Worm (Caenorhabditis elegans): Measurements from ENCODE around the gene bus-18.

Gene bus-18

DNA sequence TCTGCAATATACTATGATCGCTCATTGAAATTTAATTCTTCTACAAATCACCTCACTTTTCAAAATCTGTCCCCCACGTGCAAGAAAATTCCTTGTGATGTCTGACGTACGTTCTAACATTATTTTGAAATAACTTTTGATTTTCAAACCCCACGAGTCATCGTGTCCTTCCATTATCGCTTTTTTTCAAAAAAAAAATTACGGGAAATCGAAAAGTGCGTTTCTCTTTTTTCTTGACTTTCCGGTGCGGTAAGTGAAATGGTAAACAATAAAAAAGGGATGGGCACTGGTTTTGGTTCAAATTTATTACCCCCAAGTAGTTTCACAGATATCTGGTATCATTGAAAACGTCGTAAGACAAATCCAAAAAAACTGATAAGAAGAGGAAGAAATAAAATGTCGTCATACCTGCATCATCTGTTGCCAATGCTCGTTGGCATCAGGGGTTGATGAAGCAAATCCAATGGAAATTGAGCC is 30.0 kb downstream of the bus-18 start:
- no peak for TF ChIP-seq flt-1 (GFP tag; IDR thresholded peaks at IDR 0.05)
- TF ChIP-seq ets-7 (tag; optimal IDR thresholded peaks at IDR 0.05), result no peak
- TF ChIP-seq hnd-1 (tag; optimal IDR thresholded peaks at IDR 0.05), result no peak
- TF ChIP-seq tbx-11 (GFP tag; IDR thresholded peaks at IDR 0.05), result no peak
- TF ChIP-seq ceh-36 (tag; optimal IDR thresholded peaks at IDR 0.05), result no peak
- no peak for TF ChIP-seq F13C5.2 (tag; optimal IDR thresholded peaks at IDR 0.05)
- no peak for TF ChIP-seq tbx-37 (GFP tag; conservative IDR thresholded peaks at IDR 0.05)
- TF ChIP-seq hmg-4 (GFP tag; optimal IDR thresholded peaks at IDR 0.05), result no peak
- no peak for TF ChIP-seq sea-1 (GFP tag; conservative IDR thresholded peaks at IDR 0.05)
- TF ChIP-seq ama-1 (optimal IDR thresholded peaks at IDR 0.05), result no peak
- no peak for TF ChIP-seq pes-1 (GFP tag; IDR thresholded peaks at IDR 0.05)
- no peak for TF ChIP-seq scrt-1 (GFP tag; IDR thresholded peaks at IDR 0.05)
- TF ChIP-seq ceh-13 (GFP tag; optimal IDR thresholded peaks at IDR 0.05), result no peak
- no peak for TF ChIP-seq B0310.2 (tag; optimal IDR thresholded peaks at IDR 0.05)
- TF ChIP-seq aly-1 (tag; optimal IDR thresholded peaks at IDR 0.05), result no peak
- TF ChIP-seq hmbx-1 (tag; optimal IDR thresholded peaks at IDR 0.05), result no peak
- TF ChIP-seq tra-4 (tag; optimal IDR thresholded peaks at IDR 0.05), result no peak

DNA sequence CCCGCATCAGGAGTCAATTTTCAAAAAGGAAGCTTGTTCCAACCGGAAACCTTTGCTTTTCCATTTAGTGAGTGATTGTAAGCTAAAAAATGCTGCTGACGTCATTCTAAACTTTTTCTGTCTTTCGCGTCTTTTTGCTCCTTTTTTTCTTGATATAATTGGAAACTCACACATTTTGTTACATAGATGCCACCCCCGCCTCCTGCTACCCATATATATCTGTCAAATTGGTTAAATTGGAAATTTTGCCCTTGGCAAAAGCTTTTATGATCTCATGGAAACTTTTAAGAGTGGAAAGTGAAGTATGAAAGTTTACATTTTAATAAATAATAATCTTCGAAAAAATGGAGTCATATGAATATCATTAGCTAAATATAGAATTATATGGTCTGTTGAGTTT is 36.4 kb downstream of the bus-18 start:
- TF ChIP-seq ceh-13 (GFP tag; optimal IDR thresholded peaks at IDR 0.05), result no peak
- TF ChIP-seq flt-1 (GFP tag; IDR thresholded peaks at IDR 0.05), result no peak
- TF ChIP-seq hmg-4 (GFP tag; optimal IDR thresholded peaks at IDR 0.05), result no peak
- no peak for TF ChIP-seq tbx-37 (GFP tag; conservative IDR thresholded peaks at IDR 0.05)
- TF ChIP-seq F13C5.2 (tag; optimal IDR thresholded peaks at IDR 0.05), result no peak
- no peak for TF ChIP-seq ceh-36 (tag; optimal IDR thresholded peaks at IDR 0.05)
- no peak for TF ChIP-seq sea-1 (GFP tag; conservative IDR thresholded peaks at IDR 0.05)
- no peak for TF ChIP-seq tra-4 (tag; optimal IDR thresholded peaks at IDR 0.05)
- no peak for TF ChIP-seq pes-1 (GFP tag; IDR thresholded peaks at IDR 0.05)
- TF ChIP-seq B0310.2 (tag; optimal IDR thresholded peaks at IDR 0.05), result no peak
- TF ChIP-seq hmbx-1 (tag; optimal IDR thresholded peaks at IDR 0.05), result no peak
- no peak for TF ChIP-seq aly-1 (tag; optimal IDR thresholded peaks at IDR 0.05)
- no peak for TF ChIP-seq ama-1 (optimal IDR thresholded peaks at IDR 0.05)
- no peak for TF ChIP-seq tbx-11 (GFP tag; IDR thresholded peaks at IDR 0.05)
- TF ChIP-seq scrt-1 (GFP tag; IDR thresholded peaks at IDR 0.05), result no peak
- no peak for TF ChIP-seq hnd-1 (tag; optimal IDR thresholded peaks at IDR 0.05)
- TF ChIP-seq ets-7 (tag; optimal IDR thresholded peaks at IDR 0.05), result no peak

DNA sequence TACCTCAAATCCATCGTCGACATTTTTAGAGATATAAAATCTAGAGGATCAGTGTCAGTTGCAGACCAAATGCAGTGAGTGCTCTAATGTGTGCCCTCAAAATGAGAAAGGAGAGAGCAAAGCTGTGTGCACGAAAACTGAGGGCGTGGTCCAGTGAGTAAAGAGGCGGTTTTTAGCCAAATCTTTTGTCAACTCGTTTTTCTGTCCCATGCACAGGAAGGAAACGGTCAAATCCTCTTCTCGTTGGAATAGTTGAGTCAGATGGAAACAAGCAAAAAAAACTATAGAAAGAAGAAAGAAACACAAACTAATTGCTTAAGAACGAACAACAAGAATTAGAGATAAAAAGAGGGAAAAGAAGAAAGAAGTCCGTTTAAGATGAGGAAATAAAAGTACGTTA is 38.4 kb downstream of the bus-18 start, which contains the start of gene D2023.3:
D2023.3 (minus strand) TSS at position 101 of the 400 bp plus-strand sequence.
- no peak for TF ChIP-seq pes-1 (GFP tag; IDR thresholded peaks at IDR 0.05)
- no peak for TF ChIP-seq tbx-37 (GFP tag; conservative IDR thresholded peaks at IDR 0.05)
- TF ChIP-seq ceh-36 (tag; optimal IDR thresholded peaks at IDR 0.05), result no peak
- TF ChIP-seq tbx-11 (GFP tag; IDR thresholded peaks at IDR 0.05), result no peak
- TF ChIP-seq ets-7 (tag; optimal IDR thresholded peaks at IDR 0.05), result no peak
- TF ChIP-seq sea-1 (GFP tag; conservative IDR thresholded peaks at IDR 0.05), result no peak
- TF ChIP-seq hmg-4 (GFP tag; optimal IDR thresholded peaks at IDR 0.05), result no peak
- TF ChIP-seq aly-1 (tag; optimal IDR thresholded peaks at IDR 0.05), result no peak
- TF ChIP-seq ama-1 (optimal IDR thresholded peaks at IDR 0.05), result no peak
- no peak for TF ChIP-seq flt-1 (GFP tag; IDR thresholded peaks at IDR 0.05)
- TF ChIP-seq scrt-1 (GFP tag; IDR thresholded peaks at IDR 0.05), result no peak
- no peak for TF ChIP-seq F13C5.2 (tag; optimal IDR thresholded peaks at IDR 0.05)
- TF ChIP-seq hmbx-1 (tag; optimal IDR thresholded peaks at IDR 0.05), result no peak
- no peak for TF ChIP-seq tra-4 (tag; optimal IDR thresholded peaks at IDR 0.05)
- no peak for TF ChIP-seq ceh-13 (GFP tag; optimal IDR thresholded peaks at IDR 0.05)
- TF ChIP-seq hnd-1 (tag; optimal IDR thresholded peaks at IDR 0.05), result no peak

DNA sequence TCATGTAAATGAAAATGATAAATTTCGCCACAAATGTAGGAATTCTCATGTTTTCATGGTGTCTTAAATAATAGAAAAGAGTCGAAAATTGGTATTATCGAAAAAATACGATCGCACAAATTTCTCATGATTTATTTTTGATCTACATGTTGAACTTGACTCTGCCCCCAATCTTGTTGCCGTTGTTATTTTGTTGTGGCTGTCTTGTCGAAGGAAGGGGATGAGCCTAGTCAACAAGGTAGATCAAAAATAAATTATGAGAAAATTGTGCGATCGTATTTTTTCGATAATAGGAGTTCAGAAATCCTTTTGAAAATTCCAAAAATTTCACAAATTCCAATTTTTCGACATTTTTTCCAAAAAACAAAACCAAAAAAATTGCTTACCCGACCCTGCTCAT is 42.0 kb downstream of the bus-18 start:
- TF ChIP-seq flt-1 (GFP tag; IDR thresholded peaks at IDR 0.05), result no peak
- no peak for TF ChIP-seq hnd-1 (tag; optimal IDR thresholded peaks at IDR 0.05)
- no peak for TF ChIP-seq sea-1 (GFP tag; conservative IDR thresholded peaks at IDR 0.05)
- no peak for TF ChIP-seq tra-4 (tag; optimal IDR thresholded peaks at IDR 0.05)
- TF ChIP-seq scrt-1 (GFP tag; IDR thresholded peaks at IDR 0.05), result no peak
- no peak for TF ChIP-seq hmbx-1 (tag; optimal IDR thresholded peaks at IDR 0.05)
- TF ChIP-seq tbx-37 (GFP tag; conservative IDR thresholded peaks at IDR 0.05), result no peak
- no peak for TF ChIP-seq pes-1 (GFP tag; IDR thresholded peaks at IDR 0.05)
- no peak for TF ChIP-seq B0310.2 (tag; optimal IDR thresholded peaks at IDR 0.05)
- no peak for TF ChIP-seq tbx-11 (GFP tag; IDR thresholded peaks at IDR 0.05)
- no peak for TF ChIP-seq ets-7 (tag; optimal IDR thresholded peaks at IDR 0.05)
- TF ChIP-seq ceh-36 (tag; optimal IDR thresholded peaks at IDR 0.05), result no peak
- no peak for TF ChIP-seq ama-1 (optimal IDR thresholded peaks at IDR 0.05)
- no peak for TF ChIP-seq hmg-4 (GFP tag; optimal IDR thresholded peaks at IDR 0.05)
- no peak for TF ChIP-seq aly-1 (tag; optimal IDR thresholded peaks at IDR 0.05)
- TF ChIP-seq ceh-13 (GFP tag; optimal IDR thresholded peaks at IDR 0.05), result no peak
- TF ChIP-seq F13C5.2 (tag; optimal IDR thresholded peaks at IDR 0.05), result no peak

ce11 chrV:11817263-11817726 is 43.8 kb downstream of the bus-18 start:
- TF ChIP-seq hnd-1 (tag; optimal IDR thresholded peaks at IDR 0.05) (no peak), pes-1 (GFP tag; IDR thresholded peaks at IDR 0.05) (no peak), hmg-4 (GFP tag; optimal IDR thresholded peaks at IDR 0.05) (no peak), tra-4 (tag; optimal IDR thresholded peaks at IDR 0.05) (no peak), B0310.2 (tag; optimal IDR thresholded peaks at IDR 0.05) (no peak), tbx-37 (GFP tag; conservative IDR thresholded peaks at IDR 0.05) (no peak)

- TF ChIP-seq ceh-13 (GFP tag; optimal IDR thresholded peaks at IDR 0.05), result no peak
- TF ChIP-seq aly-1 (tag; optimal IDR thresholded peaks at IDR 0.05), result no peak
- TF ChIP-seq ceh-36 (tag; optimal IDR thresholded peaks at IDR 0.05), result no peak
- TF ChIP-seq hmg-4 (GFP tag; optimal IDR thresholded peaks at IDR 0.05), result no peak
- no peak for TF ChIP-seq F13C5.2 (tag; optimal IDR thresholded peaks at IDR 0.05)
- TF ChIP-seq sea-1 (GFP tag; conservative IDR thresholded peaks at IDR 0.05), result no peak
- no peak for TF ChIP-seq hnd-1 (tag; optimal IDR thresholded peaks at IDR 0.05)
- no peak for TF ChIP-seq B0310.2 (tag; optimal IDR thresholded peaks at IDR 0.05)
- TF ChIP-seq scrt-1 (GFP tag; IDR thresholded peaks at IDR 0.05), result no peak
- no peak for TF ChIP-seq tbx-11 (GFP tag; IDR thresholded peaks at IDR 0.05)
- TF ChIP-seq tbx-37 (GFP tag; conservative IDR thresholded peaks at IDR 0.05), result no peak
- no peak for TF ChIP-seq flt-1 (GFP tag; IDR thresholded peaks at IDR 0.05)
Measured at ce11 chrV:11818064-11818463, 44.5 kb downstream of the bus-18 start.

DNA sequence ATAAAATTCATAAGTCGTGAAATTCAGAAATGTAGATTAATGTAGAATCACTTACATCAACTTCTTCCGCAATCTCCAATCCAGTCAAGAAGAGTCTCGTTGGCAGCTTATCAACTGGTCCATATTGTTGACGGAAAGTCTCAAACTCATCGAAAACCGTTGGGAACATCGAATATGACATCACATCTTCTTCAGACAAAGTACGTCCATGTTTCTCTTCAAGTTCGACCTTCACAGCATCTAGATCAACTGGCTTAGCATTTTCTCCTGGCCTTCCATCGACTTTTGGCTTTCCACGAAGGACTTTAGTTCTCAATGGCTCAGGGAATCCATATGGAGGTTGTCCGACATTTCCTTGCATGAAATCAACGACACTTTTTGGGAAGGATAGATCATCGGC is 45.3 kb downstream of the bus-18 start:
- no peak for TF ChIP-seq tbx-37 (GFP tag; conservative IDR thresholded peaks at IDR 0.05)
- TF ChIP-seq ceh-13 (GFP tag; optimal IDR thresholded peaks at IDR 0.05), result no peak
- no peak for TF ChIP-seq sea-1 (GFP tag; conservative IDR thresholded peaks at IDR 0.05)
- TF ChIP-seq tbx-11 (GFP tag; IDR thresholded peaks at IDR 0.05), result no peak
- no peak for TF ChIP-seq ceh-36 (tag; optimal IDR thresholded peaks at IDR 0.05)
- TF ChIP-seq aly-1 (tag; optimal IDR thresholded peaks at IDR 0.05), result no peak
- TF ChIP-seq tra-4 (tag; optimal IDR thresholded peaks at IDR 0.05), result no peak
- no peak for TF ChIP-seq F13C5.2 (tag; optimal IDR thresholded peaks at IDR 0.05)
- no peak for TF ChIP-seq pes-1 (GFP tag; IDR thresholded peaks at IDR 0.05)
- TF ChIP-seq B0310.2 (tag; optimal IDR thresholded peaks at IDR 0.05), result no peak
- TF ChIP-seq ama-1 (optimal IDR thresholded peaks at IDR 0.05), result no peak
- TF ChIP-seq flt-1 (GFP tag; IDR thresholded peaks at IDR 0.05), result no peak
- no peak for TF ChIP-seq hnd-1 (tag; optimal IDR thresholded peaks at IDR 0.05)
- TF ChIP-seq hmg-4 (GFP tag; optimal IDR thresholded peaks at IDR 0.05), result no peak
- no peak for TF ChIP-seq hmbx-1 (tag; optimal IDR thresholded peaks at IDR 0.05)
